Fruit fly (Drosophila melanogaster) whole organism, pupa: ENCODE results near the gene Ugt35B1.

ENCODE experiments used
- CG12605 ChIP-seq: fragments of 200-800 bp; sonication (Bioruptor generic); IDR thresholded peaks from 2 replicates; pipeline ENCODE4 v1.3.6; 2022; ENCODE audit warnings: missing biosample characterization, missing genetic modification characterization
- CG15710 ChIP-seq: fragments of 200-800 bp; sonication (Bioruptor generic); optimal IDR thresholded peaks from 2 replicates; lab custom pipeline; 2018; ENCODE audit warnings: missing biosample characterization, mild to moderate bottlenecking, missing genetic modification characterization, moderate library complexity
- CG17806 ChIP-seq: fragments of 200-800 bp; sonication (Bioruptor generic); optimal IDR thresholded peaks from 2 replicates; lab custom pipeline; 2018; ENCODE audit warnings: missing biosample characterization, mild to moderate bottlenecking, missing genetic modification characterization, moderate library complexity
- CG8159 ChIP-seq: fragments of 200-800 bp; sonication (Bioruptor generic); optimal IDR thresholded peaks from 3 replicates; lab custom pipeline; 2018; ENCODE audit warnings: missing biosample characterization, mild to moderate bottlenecking, missing genetic modification characterization, moderate library complexity
- EcR ChIP-seq: fragments of 200-800 bp; sonication (Bioruptor generic); optimal IDR thresholded peaks from 3 replicates; lab custom pipeline; 2019; ENCODE audit warnings: missing biosample characterization, missing genetic modification characterization, mild to moderate bottlenecking, moderate library complexity, missing genetic modification reagents
- Pif1B ChIP-seq: fragments of 200-800 bp; sonication (Bioruptor generic); optimal IDR thresholded peaks from 3 replicates; lab custom pipeline; 2016; ENCODE audit warnings: missing biosample characterization, missing genetic modification characterization
- Snoo ChIP-seq: fragments of 200-800 bp; sonication (Bioruptor generic); optimal IDR thresholded peaks from 3 replicates; lab custom pipeline; 2017; ENCODE audit warnings: missing biosample characterization, mild to moderate bottlenecking, missing genetic modification characterization, inconsistent platforms

DNA sequence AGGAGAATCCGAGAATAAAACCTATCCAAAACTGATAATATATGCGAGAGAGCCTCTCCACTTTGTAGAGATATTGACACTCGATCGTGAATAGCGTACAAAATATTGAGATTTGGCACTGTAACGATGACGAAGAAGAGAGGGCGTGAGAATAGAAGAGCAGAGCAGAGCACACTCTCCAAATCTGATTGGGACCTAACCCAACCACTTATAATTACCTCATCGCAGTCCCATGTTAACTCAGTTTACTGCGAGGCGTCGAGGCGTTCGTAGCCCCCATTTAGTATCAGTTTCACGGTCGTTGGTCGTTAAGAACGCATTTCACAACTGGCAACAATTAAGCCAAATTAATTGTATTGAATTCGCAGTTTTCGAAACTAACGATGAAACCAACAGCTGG is 13.2 kb downstream of the Ugt35B1 start, which contains the start of gene Ugt302C1:
- TF ChIP-seq CG15710 (no peak), CG17806 (tag; lab: Kevin White, UChicago) (no peak), CG12605 (GFP tag; lab: Robert Waterston, UW) (no peak), CG8159 (no peak), EcR (no peak), Snoo (tag; lab: Kevin White, UChicago) (no peak), Pif1B (GFP tag; lab: Kevin White, UChicago) (no peak)
